Worm (Caenorhabditis elegans) whole organism, young adult: ENCODE measurements around the gene F59B2.8.

Experiments used
- B0019.2 ChIP-seq: fragments of 200-800 bp; sonication (Bioruptor generic); conservative IDR thresholded peaks from 2 replicates; pipeline ENCODE4 v1.3.6; 2022; ENCODE audit warnings: missing genetic modification reagents, missing genetic modification characterization, missing compliant biosample characterization
- C06A6.2 ChIP-seq: fragments of 200-800 bp; sonication (Bioruptor generic); conservative IDR thresholded peaks from 2 replicates; pipeline ENCODE4 v1.3.6; 2022; ENCODE audit warnings: missing genetic modification characterization, missing compliant biosample characterization
- C17E4.6 ChIP-seq: fragments of 200-800 bp; sonication (Bioruptor generic); IDR thresholded peaks from 2 replicates; pipeline ENCODE4 v1.3.6; 2022; ENCODE audit warnings: missing genetic modification reagents, missing genetic modification characterization, missing compliant biosample characterization
- F22D6.2 ChIP-seq: sonication (generic microtip); optimal IDR thresholded peaks from 2 replicates; lab custom pipeline; 2016; ENCODE audit warnings: mild to moderate bottlenecking, missing genetic modification characterization, missing compliant biosample characterization
- F33H1.4 ChIP-seq: fragments of 200-800 bp; sonication (Bioruptor generic); IDR thresholded peaks from 2 replicates; pipeline ENCODE4 v1.3.6; 2022; ENCODE audit warnings: missing genetic modification reagents, missing genetic modification characterization, missing compliant biosample characterization
- F39B2.1 ChIP-seq: fragments of 200-800 bp; sonication (Bioruptor generic); IDR thresholded peaks from 2 replicates; pipeline ENCODE4 v1.3.6; 2022; ENCODE audit warnings: missing genetic modification reagents, missing genetic modification characterization, missing compliant biosample characterization
- F55B11.4 ChIP-seq: sonication (generic microtip); optimal IDR thresholded peaks from 2 replicates; lab custom pipeline; 2016; ENCODE audit warnings: missing compliant biosample characterization, missing genetic modification characterization, borderline replicate concordance; ENCODE audit not compliant: insufficient read depth
- F57C9.4 ChIP-seq: sonication (generic microtip); optimal IDR thresholded peaks from 2 replicates; lab custom pipeline; 2017; ENCODE audit warnings: mild to moderate bottlenecking, missing genetic modification characterization, missing compliant biosample characterization
- Y67H2A.10 ChIP-seq: fragments of 200-800 bp; sonication (Bioruptor generic); conservative IDR thresholded peaks from 2 replicates; pipeline ENCODE4 v1.3.6; 2022; ENCODE audit warnings: missing genetic modification reagents, missing genetic modification characterization, missing compliant biosample characterization
- Y95B8A.8 ChIP-seq: fragments of 200-800 bp; sonication (Bioruptor generic); IDR thresholded peaks from 2 replicates; pipeline ENCODE4 v1.3.6; 2022; ENCODE audit warnings: missing genetic modification reagents, missing genetic modification characterization, missing compliant biosample characterization
- ZK185.1 ChIP-seq: sonication (generic microtip); optimal IDR thresholded peaks from 2 replicates; lab custom pipeline; 2016; ENCODE audit warnings: mild to moderate bottlenecking, missing genetic modification characterization, missing compliant biosample characterization; ENCODE audit not compliant: poor library complexity, severe bottlenecking
- akir-1 ChIP-seq: fragments of 200-800 bp; sonication (Bioruptor generic); optimal IDR thresholded peaks from 2 replicates; lab custom pipeline; 2018; ENCODE audit warnings: mild to moderate bottlenecking, missing genetic modification characterization, moderate library complexity, missing compliant biosample characterization
- aptf-2 ChIP-seq: fragments of 200-800 bp; sonication (Bioruptor generic); conservative IDR thresholded peaks from 2 replicates; pipeline ENCODE4 v1.3.6; 2022; ENCODE audit warnings: missing genetic modification reagents, missing genetic modification characterization, missing compliant biosample characterization
- atf-7 ChIP-seq: sonication (generic microtip); optimal IDR thresholded peaks from 2 replicates; lab custom pipeline; 2017; ENCODE audit warnings: mild to moderate bottlenecking, missing genetic modification characterization, missing compliant biosample characterization
- athp-1 ChIP-seq: sonication (generic microtip); optimal IDR thresholded peaks from 2 replicates; lab custom pipeline; 2017; ENCODE audit warnings: mild to moderate bottlenecking, missing genetic modification characterization, missing compliant biosample characterization
- attf-3 ChIP-seq: fragments of 200-800 bp; sonication (Bioruptor generic); conservative IDR thresholded peaks from 2 replicates; pipeline ENCODE4 v1.3.6; 2022; ENCODE audit warnings: missing genetic modification reagents, missing genetic modification characterization, missing compliant biosample characterization
- attf-6 ChIP-seq: fragments of 200-800 bp; sonication (Bioruptor generic); IDR thresholded peaks from 2 replicates; pipeline ENCODE4 v1.3.6; 2022; ENCODE audit warnings: missing genetic modification reagents, missing genetic modification characterization, missing compliant biosample characterization
- cebp-1 ChIP-seq, 2 experiments: fragments of 200-800 bp in 1 of 2; sonication (Bioruptor generic) in 1 of 2; sonication (generic microtip) in 1 of 2; IDR thresholded peaks in 1 of 2; optimal IDR thresholded peaks in 1 of 2; 2 replicates each; pipeline versions ENCODE4 v1.3.6 to Lab custom; 2017 to 2022; ENCODE audit warnings: missing compliant biosample characterization in 2 of 2, missing genetic modification characterization in 2 of 2, mild to moderate bottlenecking in 1 of 2, missing genetic modification reagents in 1 of 2, moderate library complexity in 1 of 2
- ceh-40 ChIP-seq: fragments of 200-800 bp; sonication (Bioruptor generic); IDR thresholded peaks from 2 replicates; pipeline ENCODE4 v1.3.6; 2022; ENCODE audit warnings: missing genetic modification characterization, missing compliant biosample characterization
- ceh-58 ChIP-seq: fragments of 200-800 bp; sonication (Bioruptor generic); IDR thresholded peaks from 2 replicates; pipeline ENCODE4 v1.3.6; 2022; ENCODE audit warnings: missing genetic modification characterization, missing compliant biosample characterization
- ceh-91 ChIP-seq: fragments of 200-800 bp; sonication (Bioruptor generic); IDR thresholded peaks from 2 replicates; pipeline ENCODE4 v1.3.6; 2022; ENCODE audit warnings: missing genetic modification reagents, missing genetic modification characterization, missing compliant biosample characterization
- efl-1 ChIP-seq: fragments of 150-350 bp; optimal IDR thresholded peaks from 2 replicates; lab custom pipeline; 2014; ENCODE audit warnings: missing biosample characterization, missing genetic modification reagents, missing genetic modification characterization
- hsf-1 ChIP-seq: fragments of 200-800 bp; sonication (Bioruptor generic); IDR thresholded peaks from 2 replicates; pipeline ENCODE4 v1.3.6; 2022; ENCODE audit warnings: missing genetic modification reagents, missing genetic modification characterization, missing compliant biosample characterization
- lin-40 ChIP-seq: sonication (generic microtip); optimal IDR thresholded peaks from 2 replicates; lab custom pipeline; 2016; ENCODE audit warnings: missing genetic modification characterization, mild to moderate bottlenecking, missing compliant biosample characterization, missing genotype, missing genetic modification reagents
- lin-54 ChIP-seq: fragments of 200-800 bp; sonication (Bioruptor generic); optimal IDR thresholded peaks from 2 replicates; lab custom pipeline; 2018; ENCODE audit warnings: mild to moderate bottlenecking, missing genetic modification characterization, missing compliant biosample characterization
- lsy-27 ChIP-seq: sonication (generic microtip); optimal IDR thresholded peaks from 2 replicates; lab custom pipeline; 2017; ENCODE audit warnings: missing genetic modification characterization, mild to moderate bottlenecking, missing compliant biosample characterization, antibody characterized with exemption, missing genotype, borderline replicate concordance; ENCODE audit not compliant: insufficient read depth
- madf-10 ChIP-seq: sonication (generic microtip); optimal IDR thresholded peaks from 2 replicates; lab custom pipeline; 2016; ENCODE audit warnings: mild to moderate bottlenecking, missing genetic modification characterization, missing compliant biosample characterization
- madf-6 ChIP-seq: fragments of 200-800 bp; sonication (Bioruptor generic); IDR thresholded peaks from 2 replicates; pipeline ENCODE4 v1.3.6; 2022; ENCODE audit warnings: missing genetic modification reagents, missing genetic modification characterization, missing compliant biosample characterization
- madf-8 ChIP-seq: fragments of 200-800 bp; sonication (Bioruptor generic); conservative IDR thresholded peaks from 2 replicates; pipeline ENCODE4 v1.3.6; 2022; ENCODE audit warnings: missing genetic modification reagents, missing genetic modification characterization, missing compliant biosample characterization
- nhr-80 ChIP-seq: sonication (generic microtip); optimal IDR thresholded peaks from 2 replicates; lab custom pipeline; 2016; ENCODE audit warnings: missing genetic modification characterization, missing compliant biosample characterization
- nhr-90 ChIP-seq: sonication (generic microtip); optimal IDR thresholded peaks from 2 replicates; lab custom pipeline; 2016; ENCODE audit warnings: missing genotype, mild to moderate bottlenecking, missing genetic modification characterization, missing compliant biosample characterization
- pbrm-1 ChIP-seq: fragments of 200-800 bp; sonication (Bioruptor generic); IDR thresholded peaks from 2 replicates; pipeline ENCODE4 v1.3.6; 2022; ENCODE audit warnings: missing genetic modification reagents, missing genetic modification characterization, missing compliant biosample characterization
- rcor-1 ChIP-seq: fragments of 200-800 bp; sonication (Bioruptor generic); IDR thresholded peaks from 2 replicates; pipeline ENCODE4 v1.3.6; 2022; ENCODE audit warnings: missing genetic modification reagents, missing genetic modification characterization, missing compliant biosample characterization
- sea-2 ChIP-seq: fragments of 200-800 bp; sonication (Bioruptor generic); IDR thresholded peaks from 2 replicates; pipeline ENCODE4 v1.3.6; 2022; ENCODE audit warnings: missing genetic modification characterization, missing compliant biosample characterization
- snpc-3.4 ChIP-seq: sonication (generic microtip); optimal IDR thresholded peaks from 2 replicates; lab custom pipeline; 2017; ENCODE audit warnings: missing genetic modification characterization, mild to moderate bottlenecking, missing compliant biosample characterization, antibody characterized with exemption, moderate library complexity, missing genotype, missing genetic modification reagents
- tbx-9 ChIP-seq: sonication (generic microtip); optimal IDR thresholded peaks from 2 replicates; lab custom pipeline; 2016; ENCODE audit warnings: borderline replicate concordance, missing genetic modification characterization, inconsistent platforms, missing compliant biosample characterization
- tlf-1 ChIP-seq: fragments of 200-800 bp; sonication (Bioruptor generic); optimal IDR thresholded peaks from 2 replicates; lab custom pipeline; 2018; ENCODE audit warnings: mild to moderate bottlenecking, missing genetic modification characterization, missing compliant biosample characterization
- unc-130 ChIP-seq: sonication (generic microtip); optimal IDR thresholded peaks from 2 replicates; lab custom pipeline; 2016; ENCODE audit warnings: missing genetic modification reagents, missing genetic modification characterization, missing compliant biosample characterization
- unc-62 ChIP-seq: fragments of 150-350 bp; optimal IDR thresholded peaks from 2 replicates; lab custom pipeline; 2014; ENCODE audit warnings: missing biosample characterization, missing genetic modification reagents, missing genetic modification characterization
- xnd-1 ChIP-seq: sonication (generic microtip); optimal IDR thresholded peaks from 2 replicates; lab custom pipeline; 2016; ENCODE audit warnings: missing genotype, missing genetic modification reagents, missing genetic modification characterization, missing compliant biosample characterization
- zfh-2 ChIP-seq: fragments of 200-800 bp; sonication (Bioruptor generic); conservative IDR thresholded peaks from 2 replicates; pipeline ENCODE4 v1.3.6; 2022; ENCODE audit warnings: missing genetic modification reagents, missing genetic modification characterization, missing compliant biosample characterization
- ztf-18 ChIP-seq: sonication (generic microtip); optimal IDR thresholded peaks from 2 replicates; lab custom pipeline; 2016; ENCODE audit warnings: missing genotype, mild to moderate bottlenecking, missing genetic modification characterization, missing compliant biosample characterization
- ztf-22 ChIP-seq: fragments of 200-800 bp; sonication (Bioruptor generic); optimal IDR thresholded peaks from 2 replicates; lab custom pipeline; 2018; ENCODE audit warnings: mild to moderate bottlenecking, missing genetic modification characterization, moderate library complexity, missing compliant biosample characterization
- ztf-26 ChIP-seq: sonication (generic microtip); optimal IDR thresholded peaks from 2 replicates; lab custom pipeline; 2017; ENCODE audit warnings: missing genetic modification characterization, missing compliant biosample characterization
- ztf-28 ChIP-seq: fragments of 200-800 bp; sonication (Bioruptor generic); IDR thresholded peaks from 2 replicates; pipeline ENCODE4 v1.3.6; 2022; ENCODE audit warnings: missing genetic modification reagents, missing genetic modification characterization, missing compliant biosample characterization
- ztf-3 ChIP-seq: fragments of 200-800 bp; sonication (Bioruptor generic); optimal IDR thresholded peaks from 2 replicates; lab custom pipeline; 2018; ENCODE audit warnings: mild to moderate bottlenecking, missing genetic modification characterization, missing compliant biosample characterization
- ztf-6 ChIP-seq: fragments of 200-800 bp; sonication (Bioruptor generic); IDR thresholded peaks from 2 replicates; pipeline ENCODE4 v1.3.6; 2022; ENCODE audit warnings: missing genetic modification reagents, missing genetic modification characterization, missing compliant biosample characterization

The F59B2.8 gene

ce11 chrIII:8984960-8985359 is 25.0 kb downstream of the F59B2.8 start (continued):
- TF ChIP-seq ZK185.1 (tag; lab: Kevin White, UChicago): no peak
- TF ChIP-seq F55B11.4 (tag; lab: Kevin White, UChicago): no peak
- TF ChIP-seq sea-2: no peak
- TF ChIP-seq unc-130 (GFP tag; lab: Kevin White, UChicago): no peak
- no peak for TF ChIP-seq snpc-3.4
- no peak for TF ChIP-seq F33H1.4 (GFP tag; lab: Robert Waterston, UW)
- TF ChIP-seq ztf-28 (GFP tag; lab: Robert Waterston, UW): no peak
- TF ChIP-seq cebp-1 (GFP tag; IDR thresholded peaks at IDR 0.05; lab: Robert Waterston, UW): peak; percentile 34; the same call in 1 of the 2 replicates
- TF ChIP-seq cebp-1 (tag; optimal IDR thresholded peaks at IDR 0.05; lab: Kevin White, UChicago): peak; percentile 73
- no peak for TF ChIP-seq C17E4.6 (GFP tag; lab: Robert Waterston, UW)
- no peak for TF ChIP-seq ztf-18 (tag; lab: Kevin White, UChicago)
- TF ChIP-seq ceh-40 (GFP tag; lab: Robert Waterston, UW): no peak
- TF ChIP-seq ztf-3: no peak
- peak; percentile 13 for TF ChIP-seq lin-40 (tag; lab: Kevin White, UChicago)
- TF ChIP-seq C06A6.2 (GFP tag; lab: Robert Waterston, UW): no peak
- TF ChIP-seq atf-7: no peak
- TF ChIP-seq madf-10 (tag; lab: Kevin White, UChicago): peak; percentile 3
- TF ChIP-seq ceh-91: no peak
- no peak for TF ChIP-seq lsy-27 (tag; lab: Kevin White, UChicago)
- TF ChIP-seq athp-1 (tag; lab: Kevin White, UChicago): no peak
- no peak for TF ChIP-seq aptf-2
- no peak for TF ChIP-seq Y67H2A.10 (GFP tag; lab: Robert Waterston, UW)
- TF ChIP-seq B0019.2 (GFP tag; lab: Robert Waterston, UW): no peak
- no peak for TF ChIP-seq ceh-58 (GFP tag; lab: Robert Waterston, UW)
- TF ChIP-seq efl-1 (GFP tag; lab: Kevin White, UChicago): peak; percentile 28
- TF ChIP-seq pbrm-1 (GFP tag; lab: Robert Waterston, UW): no peak
- TF ChIP-seq unc-62 (GFP tag; lab: Kevin White, UChicago): no peak
- no peak for TF ChIP-seq attf-3 (GFP tag; lab: Robert Waterston, UW)

- TF ChIP-seq lin-54 (GFP tag; lab: Kevin White, UChicago) (peak; percentile 4), attf-6 (GFP tag; lab: Robert Waterston, UW) (no peak), akir-1 (no peak), F39B2.1 (0 out of 2 replicates have a peak, but pooled peaks have one; percentile 49), madf-6 (GFP tag; lab: Robert Waterston, UW) (peak; percentile 6; the same call in 1 of the 2 replicates), xnd-1 (tag; lab: Kevin White, UChicago) (no peak), hsf-1 (GFP tag; lab: Robert Waterston, UW) (0 out of 2 replicates have a peak, but pooled peaks have one; percentile 22), nhr-80 (peak; percentile 11)
Observed at ce11 chrIII:8984412-8984811, 25.6 kb downstream of the F59B2.8 start.

DNA sequence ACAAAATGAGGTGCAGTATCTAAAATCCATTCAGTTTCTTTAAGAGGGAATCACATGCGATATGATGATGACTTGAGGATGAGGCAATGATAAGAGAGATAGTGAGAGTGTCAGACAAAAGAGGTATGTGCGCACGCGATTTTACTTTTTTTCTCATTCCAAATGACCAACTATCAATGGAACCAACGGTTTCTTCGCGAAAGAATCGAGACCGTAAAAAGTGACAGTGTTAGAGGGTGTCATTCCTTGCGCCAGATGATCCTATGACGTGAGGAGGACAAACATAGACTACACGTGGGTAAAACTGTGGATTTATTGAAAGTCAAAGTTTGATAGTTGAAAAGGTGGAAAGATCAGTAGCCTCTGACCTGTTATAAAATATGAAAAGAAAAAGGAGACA is 26.2 kb downstream of the F59B2.8 start:
- TF ChIP-seq tlf-1 (no peak), aptf-2 (no peak), madf-8 (GFP tag; lab: Robert Waterston, UW) (no peak), snpc-3.4 (no peak), zfh-2 (no peak), Y95B8A.8 (no peak), ztf-6 (no peak), ztf-22 (no peak), ztf-26 (tag; lab: Kevin White, UChicago) (peak; percentile 19), F22D6.2 (tag; lab: Kevin White, UChicago) (no peak), tbx-9 (tag; lab: Kevin White, UChicago) (no peak), hsf-1 (GFP tag; lab: Robert Waterston, UW) (peak; percentile 39; the same call in 1 of the 2 replicates), rcor-1 (no peak), nhr-90 (tag; lab: Kevin White, UChicago) (peak; percentile 8), lsy-27 (tag; lab: Kevin White, UChicago) (no peak), F57C9.4 (tag; lab: Kevin White, UChicago) (no peak)
